Fruit fly (Drosophila melanogaster): Measurements from ENCODE around the gene rux.

DNA sequence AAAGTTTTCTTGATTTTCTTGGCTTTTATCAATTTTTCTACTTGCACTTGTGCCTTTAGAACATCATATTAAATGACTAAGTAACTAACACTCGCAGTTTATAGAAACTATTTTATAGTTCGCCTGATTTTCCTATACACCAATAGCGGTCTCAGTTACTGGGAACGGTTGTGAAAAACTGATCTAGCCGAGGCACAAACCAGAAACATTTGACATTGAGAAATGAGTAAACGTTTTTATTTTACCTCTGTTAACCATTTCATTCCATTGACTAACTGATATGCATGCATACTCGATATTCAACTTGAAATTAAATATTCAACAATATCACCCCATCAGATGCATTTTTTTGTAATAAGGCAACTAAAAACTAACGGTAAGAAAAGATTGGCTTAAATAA lies 2.2 kb downstream of the rux start:
- TF ChIP-seq cic (GFP tag; optimal IDR thresholded peaks at IDR 0.05) (no peak), CG5204 (GFP tag; optimal IDR thresholded peaks at IDR 0.05) (no peak), pad (GFP tag; optimal IDR thresholded peaks at IDR 0.05) (no peak), tj (GFP tag; optimal IDR thresholded peaks at IDR 0.05) (no peak), cnc (optimal IDR thresholded peaks at IDR 0.05) (no peak)

All from whole organism, adult.